Worm (Caenorhabditis elegans) whole organism, young adult: ENCODE results near the gene srh-55.

ENCODE experiments used
- B0019.2 ChIP-seq: fragments of 200-800 bp; sonication (Bioruptor generic); conservative IDR thresholded peaks from 2 replicates; pipeline ENCODE4 v1.3.6; 2022; ENCODE audit warnings: missing genetic modification reagents, missing genetic modification characterization, missing compliant biosample characterization
- B0261.1 ChIP-seq: sonication (generic microtip); optimal IDR thresholded peaks from 2 replicates; lab custom pipeline; 2016; ENCODE audit warnings: mild to moderate bottlenecking, missing genetic modification characterization, moderate library complexity, missing compliant biosample characterization
- B0336.3 ChIP-seq: fragments of 200-800 bp; sonication (Bioruptor generic); IDR thresholded peaks from 2 replicates; pipeline ENCODE4 v1.3.6; 2022; ENCODE audit warnings: missing genetic modification characterization, missing compliant biosample characterization
- D2030.7 ChIP-seq: fragments of 200-800 bp; sonication (Bioruptor generic); IDR thresholded peaks from 2 replicates; pipeline ENCODE4 v1.3.6; 2022; ENCODE audit warnings: missing genetic modification reagents, missing genetic modification characterization, missing compliant biosample characterization
- F22D6.2 ChIP-seq: sonication (generic microtip); optimal IDR thresholded peaks from 2 replicates; lab custom pipeline; 2016; ENCODE audit warnings: mild to moderate bottlenecking, missing genetic modification characterization, missing compliant biosample characterization
- F33H1.4 ChIP-seq: fragments of 200-800 bp; sonication (Bioruptor generic); IDR thresholded peaks from 2 replicates; pipeline ENCODE4 v1.3.6; 2022; ENCODE audit warnings: missing genetic modification reagents, missing genetic modification characterization, missing compliant biosample characterization
- ZK185.1 ChIP-seq: sonication (generic microtip); optimal IDR thresholded peaks from 2 replicates; lab custom pipeline; 2016; ENCODE audit warnings: mild to moderate bottlenecking, missing genetic modification characterization, missing compliant biosample characterization; ENCODE audit not compliant: poor library complexity, severe bottlenecking
- athp-1 ChIP-seq: sonication (generic microtip); optimal IDR thresholded peaks from 2 replicates; lab custom pipeline; 2017; ENCODE audit warnings: mild to moderate bottlenecking, missing genetic modification characterization, missing compliant biosample characterization
- ceh-100 ChIP-seq: fragments of 200-800 bp; sonication (Bioruptor generic); IDR thresholded peaks from 2 replicates; pipeline ENCODE4 v1.3.6; 2022; ENCODE audit warnings: missing genetic modification reagents, missing genetic modification characterization, missing compliant biosample characterization
- ceh-79 ChIP-seq: sonication (generic microtip); optimal IDR thresholded peaks from 2 replicates; lab custom pipeline; 2017; ENCODE audit warnings: mild to moderate bottlenecking, missing genetic modification characterization, missing compliant biosample characterization
- ceh-91 ChIP-seq: fragments of 200-800 bp; sonication (Bioruptor generic); IDR thresholded peaks from 2 replicates; pipeline ENCODE4 v1.3.6; 2022; ENCODE audit warnings: missing genetic modification reagents, missing genetic modification characterization, missing compliant biosample characterization
- dox-1 ChIP-seq: fragments of 200-800 bp; sonication (Bioruptor generic); IDR thresholded peaks from 2 replicates; pipeline ENCODE4 v1.3.6; 2022; ENCODE audit warnings: missing genetic modification reagents, missing genetic modification characterization, missing compliant biosample characterization
- dpl-1 ChIP-seq: fragments of 150-350 bp; optimal IDR thresholded peaks from 2 replicates; lab custom pipeline; 2014; ENCODE audit warnings: missing biosample characterization, missing genetic modification reagents, missing genetic modification characterization
- efl-1 ChIP-seq: fragments of 150-350 bp; optimal IDR thresholded peaks from 2 replicates; lab custom pipeline; 2014; ENCODE audit warnings: missing biosample characterization, missing genetic modification reagents, missing genetic modification characterization
- fkh-3 ChIP-seq: sonication (generic microtip); optimal IDR thresholded peaks from 2 replicates; lab custom pipeline; 2016; ENCODE audit warnings: mild to moderate bottlenecking, missing genetic modification characterization, missing compliant biosample characterization
- hmg-1.2 ChIP-seq: fragments of 200-800 bp; sonication (Bioruptor generic); IDR thresholded peaks from 2 replicates; pipeline ENCODE4 v1.3.6; 2022; ENCODE audit warnings: missing genetic modification reagents, missing genetic modification characterization, missing compliant biosample characterization
- hsf-1 ChIP-seq: fragments of 200-800 bp; sonication (Bioruptor generic); IDR thresholded peaks from 2 replicates; pipeline ENCODE4 v1.3.6; 2022; ENCODE audit warnings: missing genetic modification reagents, missing genetic modification characterization, missing compliant biosample characterization
- let-526 ChIP-seq: fragments of 200-800 bp; sonication (Bioruptor generic); IDR thresholded peaks from 2 replicates; pipeline ENCODE4 v1.3.6; 2022; ENCODE audit warnings: missing genetic modification reagents, missing genetic modification characterization, missing compliant biosample characterization
- lin-35 ChIP-seq, 3 experiments: fragments of 150-350 bp in 2 of 3; sonication (generic microtip) in 1 of 3; optimal IDR thresholded peaks; 2 replicates each; lab custom pipeline; 2014 to 2018; ENCODE audit warnings: missing biosample characterization in 3 of 3, missing genetic modification characterization in 3 of 3, missing genetic modification reagents in 3 of 3
- lin-54 ChIP-seq: fragments of 200-800 bp; sonication (Bioruptor generic); optimal IDR thresholded peaks from 2 replicates; lab custom pipeline; 2018; ENCODE audit warnings: mild to moderate bottlenecking, missing genetic modification characterization, missing compliant biosample characterization
- lir-1 ChIP-seq: fragments of 200-800 bp; sonication (Bioruptor generic); conservative IDR thresholded peaks from 2 replicates; pipeline ENCODE4 v1.3.6; 2022; ENCODE audit warnings: missing genetic modification reagents, missing genetic modification characterization, missing compliant biosample characterization
- lsl-1 ChIP-seq: fragments of 200-800 bp; sonication (Bioruptor generic); optimal IDR thresholded peaks from 2 replicates; lab custom pipeline; 2018; ENCODE audit warnings: mild to moderate bottlenecking, missing genetic modification characterization, moderate library complexity, missing compliant biosample characterization
- lsy-27 ChIP-seq: sonication (generic microtip); optimal IDR thresholded peaks from 2 replicates; lab custom pipeline; 2017; ENCODE audit warnings: missing genetic modification characterization, mild to moderate bottlenecking, missing compliant biosample characterization, antibody characterized with exemption, missing genotype, borderline replicate concordance; ENCODE audit not compliant: insufficient read depth
- madf-3 ChIP-seq: fragments of 200-800 bp; sonication (Bioruptor generic); IDR thresholded peaks from 2 replicates; pipeline ENCODE4 v1.3.6; 2022; ENCODE audit warnings: missing genetic modification reagents, missing genetic modification characterization, missing compliant biosample characterization
- madf-8 ChIP-seq: fragments of 200-800 bp; sonication (Bioruptor generic); conservative IDR thresholded peaks from 2 replicates; pipeline ENCODE4 v1.3.6; 2022; ENCODE audit warnings: missing genetic modification reagents, missing genetic modification characterization, missing compliant biosample characterization
- mcd-1 ChIP-seq: fragments of 200-800 bp; sonication (Bioruptor generic); IDR thresholded peaks from 2 replicates; pipeline ENCODE4 v1.3.6; 2022; ENCODE audit warnings: missing genetic modification reagents, missing genetic modification characterization, missing compliant biosample characterization
- nhr-80 ChIP-seq: sonication (generic microtip); optimal IDR thresholded peaks from 2 replicates; lab custom pipeline; 2016; ENCODE audit warnings: missing genetic modification characterization, missing compliant biosample characterization
- pbrm-1 ChIP-seq: fragments of 200-800 bp; sonication (Bioruptor generic); IDR thresholded peaks from 2 replicates; pipeline ENCODE4 v1.3.6; 2022; ENCODE audit warnings: missing genetic modification reagents, missing genetic modification characterization, missing compliant biosample characterization
- rcor-1 ChIP-seq: fragments of 200-800 bp; sonication (Bioruptor generic); IDR thresholded peaks from 2 replicates; pipeline ENCODE4 v1.3.6; 2022; ENCODE audit warnings: missing genetic modification reagents, missing genetic modification characterization, missing compliant biosample characterization
- repo-1 ChIP-seq: sonication (generic microtip); optimal IDR thresholded peaks from 2 replicates; lab custom pipeline; 2017; ENCODE audit warnings: mild to moderate bottlenecking, missing genetic modification characterization, missing compliant biosample characterization
- snpc-1.1 ChIP-seq: sonication (generic microtip); optimal IDR thresholded peaks from 2 replicates; lab custom pipeline; 2017; ENCODE audit warnings: missing genetic modification characterization, mild to moderate bottlenecking, missing compliant biosample characterization, antibody characterized with exemption, moderate library complexity, missing genotype, missing genetic modification reagents; ENCODE audit not compliant: insufficient read depth
- snpc-1.3 ChIP-seq: sonication (generic microtip); optimal IDR thresholded peaks from 2 replicates; lab custom pipeline; 2017; ENCODE audit warnings: missing genetic modification characterization, mild to moderate bottlenecking, missing compliant biosample characterization, antibody characterized with exemption, moderate library complexity, missing genotype, missing genetic modification reagents; ENCODE audit not compliant: insufficient read depth
- snpc-4 ChIP-seq, 5 experiments: fragments of 150-350 bp in 1 of 5; sonication (generic microtip) in 4 of 5; optimal IDR thresholded peaks; 2 replicates each; lab custom pipeline; 2014 to 2018; ENCODE audit warnings: missing genetic modification characterization in 5 of 5, missing biosample characterization in 3 of 5, antibody characterized with exemption in 2 of 5, mild to moderate bottlenecking in 2 of 5, missing compliant biosample characterization in 2 of 5, missing genotype in 2 of 5, moderate library complexity in 2 of 5, missing genetic modification reagents in 1 of 5
- tlf-1 ChIP-seq: fragments of 200-800 bp; sonication (Bioruptor generic); optimal IDR thresholded peaks from 2 replicates; lab custom pipeline; 2018; ENCODE audit warnings: mild to moderate bottlenecking, missing genetic modification characterization, missing compliant biosample characterization
- unc-130 ChIP-seq: sonication (generic microtip); optimal IDR thresholded peaks from 2 replicates; lab custom pipeline; 2016; ENCODE audit warnings: missing genetic modification reagents, missing genetic modification characterization, missing compliant biosample characterization
- ztf-18 ChIP-seq: sonication (generic microtip); optimal IDR thresholded peaks from 2 replicates; lab custom pipeline; 2016; ENCODE audit warnings: missing genotype, mild to moderate bottlenecking, missing genetic modification characterization, missing compliant biosample characterization
- ztf-22 ChIP-seq: fragments of 200-800 bp; sonication (Bioruptor generic); optimal IDR thresholded peaks from 2 replicates; lab custom pipeline; 2018; ENCODE audit warnings: mild to moderate bottlenecking, missing genetic modification characterization, moderate library complexity, missing compliant biosample characterization
- ztf-28 ChIP-seq: fragments of 200-800 bp; sonication (Bioruptor generic); IDR thresholded peaks from 2 replicates; pipeline ENCODE4 v1.3.6; 2022; ENCODE audit warnings: missing genetic modification reagents, missing genetic modification characterization, missing compliant biosample characterization

The srh-55 gene

DNA sequence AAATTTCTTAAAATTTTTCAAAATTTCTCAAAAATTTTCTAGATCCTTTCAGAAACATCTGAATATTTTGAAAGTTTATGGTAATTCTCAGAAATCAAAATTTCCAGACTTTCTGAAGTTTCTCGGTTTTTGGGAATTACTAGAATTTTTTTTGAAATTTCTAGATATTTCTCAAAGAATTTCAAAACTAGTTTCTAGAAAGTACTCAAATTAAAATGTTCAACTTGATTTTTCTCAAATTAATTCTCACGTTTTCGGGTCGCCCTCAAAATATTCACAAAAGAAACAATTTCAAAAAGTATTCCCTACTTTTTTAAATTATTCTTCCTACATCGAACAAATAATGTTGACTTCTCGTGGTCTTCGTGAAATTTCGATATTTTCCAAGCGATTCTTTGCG is 26.4 kb downstream of the srh-55 start, which contains the start of gene T09F5.10:
T09F5.10 (plus strand) TSS at position 301 of the 400 bp plus-strand sequence.
- TF ChIP-seq ceh-79, result no peak
- TF ChIP-seq let-526 (GFP tag; lab: Robert Waterston, UW), result no peak
- TF ChIP-seq hsf-1 (GFP tag; lab: Robert Waterston, UW), result no peak
- TF ChIP-seq dpl-1 (GFP tag; lab: Kevin White, UChicago), result no peak
- no peak for TF ChIP-seq B0019.2 (GFP tag; lab: Robert Waterston, UW)
- TF ChIP-seq fkh-3 (tag; lab: Kevin White, UChicago), result no peak
- TF ChIP-seq ztf-18 (tag; lab: Kevin White, UChicago), result no peak
- TF ChIP-seq snpc-4 (GFP tag; optimal IDR thresholded peaks at IDR 0.05; lab: Kevin White, UChicago), result no peak
- TF ChIP-seq snpc-4 (tag; optimal IDR thresholded peaks at IDR 0.05; lab: Kevin White, UChicago), result no peak
- TF ChIP-seq madf-8 (GFP tag; lab: Robert Waterston, UW), result no peak
- TF ChIP-seq lir-1 (GFP tag; lab: Robert Waterston, UW), result no peak

- TF ChIP-seq tlf-1 (GFP tag; lab: Kevin White, UChicago) (no peak), unc-130 (GFP tag; lab: Kevin White, UChicago) (no peak), B0336.3 (no peak), let-526 (GFP tag; lab: Robert Waterston, UW) (no peak)
- TF ChIP-seq, all 124 proteins: peak for 0
Observed at ce11 chrV:15181899-15182298, 28.5 kb downstream of the srh-55 start.

DNA sequence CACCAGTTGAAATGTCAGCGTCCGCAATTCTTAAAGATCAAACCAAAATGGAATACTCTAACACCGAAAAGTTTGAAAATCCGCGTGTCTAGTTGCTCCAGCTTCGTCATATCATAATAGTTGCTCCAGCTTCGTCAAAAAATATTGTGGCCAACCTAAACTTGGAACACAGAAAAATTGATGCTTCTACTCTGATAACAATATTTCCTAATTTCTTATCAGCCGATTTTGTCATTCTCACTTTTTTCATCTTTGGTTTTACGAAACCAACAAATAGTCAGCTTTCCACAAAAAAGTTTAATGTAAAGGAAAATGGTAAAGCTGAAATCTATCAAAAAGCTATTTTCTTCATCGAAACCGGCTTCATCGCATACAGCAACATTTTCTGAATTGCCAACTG is 29.0 kb downstream of the srh-55 start, which contains the start of gene fbxa-84:
fbxa-84 (plus strand) TSS at position 34 of the 400 bp plus-strand sequence.
- TF ChIP-seq efl-1 (GFP tag; lab: Kevin White, UChicago) (no peak), nhr-80 (tag; lab: Kevin White, UChicago) (peak; percentile 50)

ce11 chrV:15184097-15185040 is 31.0 kb downstream of the srh-55 start, which contains the start of gene Y75B12B.1:
Gene Y75B12B.1 (plus strand): TSS chrV:15184699.
- TF ChIP-seq mcd-1 (GFP tag; lab: Robert Waterston, UW) (peak; percentile 78), madf-8 (GFP tag; lab: Robert Waterston, UW) (peak; percentile 66), athp-1 (peak; percentile 94), lin-54 (GFP tag; lab: Kevin White, UChicago) (peak; percentile 67), F22D6.2 (tag; lab: Kevin White, UChicago) (no peak), unc-130 (GFP tag; lab: Kevin White, UChicago) (peak; percentile 2), repo-1 (tag; lab: Kevin White, UChicago) (peak; percentile 12), hsf-1 (GFP tag; lab: Robert Waterston, UW) (peak; percentile 84), lsy-27 (tag; lab: Kevin White, UChicago) (no peak), F33H1.4 (peak; percentile 67), snpc-1.3 (peak; percentile 34), pbrm-1 (GFP tag; lab: Robert Waterston, UW) (peak; percentile 69; the same call in 1 of the 2 replicates), madf-3 (GFP tag; lab: Robert Waterston, UW) (0 out of 2 replicates have a peak, but pooled peaks have one; percentile 24), ceh-100 (GFP tag; lab: Robert Waterston, UW) (peak; percentile 79), rcor-1 (peak; percentile 46), efl-1 (GFP tag; lab: Kevin White, UChicago) (peak; percentile 91), ztf-22 (GFP tag; lab: Kevin White, UChicago) (no peak), ztf-28 (GFP tag; lab: Robert Waterston, UW) (0 out of 2 replicates have a peak, but pooled peaks have one; percentile 57), B0261.1 (tag; lab: Kevin White, UChicago) (peak; percentile 20), ceh-91 (peak; percentile 74), hmg-1.2 (GFP tag; lab: Robert Waterston, UW) (peak; percentile 9; the same call in 1 of the 2 replicates), B0336.3 (peak; percentile 84), ZK185.1 (tag; lab: Kevin White, UChicago) (no peak), dpl-1 (GFP tag; lab: Kevin White, UChicago) (peak; percentile 67), lin-35 (GFP tag; optimal IDR thresholded peaks at IDR 0.05; lab: Kevin White, UChicago) (peak in 2 of 3 experiments; percentile 37 to 39), lsl-1 (peak; percentile 96), dox-1 (GFP tag; lab: Robert Waterston, UW) (peak; percentile 68), snpc-1.1 (peak; percentile 33), D2030.7 (GFP tag; lab: Robert Waterston, UW) (peak; percentile 89)
